Worm (Caenorhabditis elegans) whole organism, dauer: ENCODE measurements around the gene F48E8.4.

Source experiments
- unc-62 ChIP-seq: sonication (generic microtip); optimal IDR thresholded peaks from 2 replicates; lab custom pipeline; 2017; ENCODE audit warnings: missing biosample characterization, missing genetic modification reagents, missing genetic modification characterization

The F48E8.4 gene

ce11 chrIII:5453290-5453689, at the start of gene F48E8.4:
Gene F48E8.4 (plus strand): TSS chrIII:5453590.
- no peak for TF ChIP-seq unc-62

- no peak for TF ChIP-seq unc-62
Measured at ce11 chrIII:5404998-5405397, 48.4 kb upstream of the F48E8.4 start.

- TF ChIP-seq unc-62, result no peak
Measured at ce11 chrIII:5405628-5406084, 47.7 kb upstream of the F48E8.4 start, which contains the start of the genes W03A5.2 and Y32H12A.8. Gene W03A5.2 (plus strand): TSS chrIII:5406034. Gene Y32H12A.8 (minus strand): TSS chrIII:5406037.

- no peak for TF ChIP-seq unc-62
Measured at ce11 chrIII:5406314-5406713, 47.1 kb upstream of the F48E8.4 start.

ce11 chrIII:5407060-5407459, 46.3 kb upstream of the F48E8.4 start:
- TF ChIP-seq unc-62, result no peak

- TF ChIP-seq unc-62, result no peak
Measured at ce11 chrIII:5407588-5407987, 45.8 kb upstream of the F48E8.4 start, which contains the start of gene W03A5.1. Gene W03A5.1 (plus strand): TSS chrIII:5407888.

- TF ChIP-seq unc-62, result no peak
Measured at ce11 chrIII:5413680-5414079, 39.7 kb upstream of the F48E8.4 start, which contains the start of gene grl-22. Gene grl-22 (minus strand): TSS chrIII:5414011.

- TF ChIP-seq unc-62, result no peak
Measured at ce11 chrIII:5417921-5418320, 35.5 kb upstream of the F48E8.4 start.

ce11 chrIII:5419527-5419926, 33.9 kb upstream of the F48E8.4 start:
- TF ChIP-seq unc-62, result no peak

- TF ChIP-seq unc-62, result no peak
Measured at ce11 chrIII:5420276-5420675, 33.1 kb upstream of the F48E8.4 start.

ce11 chrIII:5421406-5421805, 32.0 kb upstream of the F48E8.4 start:
- TF ChIP-seq unc-62, result no peak

ce11 chrIII:5422561-5423103, 30.8 kb upstream of the F48E8.4 start:
- no peak for TF ChIP-seq unc-62

ce11 chrIII:5423665-5424133, 29.7 kb upstream of the F48E8.4 start, which contains the start of gene dnj-24:
Gene dnj-24 (minus strand): TSS chrIII:5424083.
- TF ChIP-seq unc-62, result no peak

- TF ChIP-seq unc-62, result no peak
Measured at ce11 chrIII:5424363-5424762, 29.0 kb upstream of the F48E8.4 start.

ce11 chrIII:5427096-5427495, 26.3 kb upstream of the F48E8.4 start:
- TF ChIP-seq unc-62, result no peak

- no peak for TF ChIP-seq unc-62
Measured at ce11 chrIII:5436306-5436705, 17.1 kb upstream of the F48E8.4 start.

ce11 chrIII:5438064-5438463, 15.3 kb upstream of the F48E8.4 start:
- TF ChIP-seq unc-62, result no peak

- TF ChIP-seq unc-62, result no peak
Measured at ce11 chrIII:5440540-5440939, 12.8 kb upstream of the F48E8.4 start, which contains the start of gene W03A5.6. Gene W03A5.6 (minus strand): TSS chrIII:5440640.
